Worm (Caenorhabditis elegans): ENCODE results near the gene cyl-1.

cyl-1 gene

ce11 chrV:11960831-11961190, 32.7 kb downstream of the cyl-1 start (continued):
- no peak for TF ChIP-seq xnd-1 (tag; optimal IDR thresholded peaks at IDR 0.05)

DNA sequence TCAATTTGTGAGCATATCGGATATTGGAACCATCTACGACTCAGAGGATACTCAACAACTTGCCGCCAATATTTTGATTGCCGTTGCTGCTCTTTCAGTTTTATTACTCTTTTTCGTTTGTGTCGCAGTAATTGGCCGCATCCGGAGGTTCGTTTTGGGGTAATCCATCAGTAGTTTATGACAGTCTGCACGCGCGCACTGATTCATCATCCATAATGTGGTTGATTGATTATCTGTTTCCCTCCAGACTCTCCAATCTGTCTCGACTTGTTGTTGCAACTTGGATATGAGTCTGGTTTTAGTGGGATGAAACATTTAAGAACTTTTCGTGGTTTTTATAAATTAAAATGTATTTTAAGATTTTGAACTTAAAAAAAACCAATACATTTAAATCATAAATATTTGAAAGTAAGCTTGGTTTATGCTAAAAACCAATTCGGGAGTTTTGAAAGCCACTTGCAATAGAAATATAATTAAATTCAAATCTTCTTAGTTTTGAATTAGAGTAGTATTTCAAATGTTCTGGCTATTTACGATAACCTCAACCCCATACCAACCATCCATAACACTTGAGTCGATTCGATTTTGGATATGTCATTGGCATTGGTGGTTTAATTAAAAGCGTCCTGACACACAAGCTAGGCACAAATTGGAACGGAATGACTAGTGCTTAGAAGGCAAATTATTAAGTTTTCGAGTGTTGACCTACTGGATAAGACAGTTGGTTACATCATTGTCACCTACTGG, 33.3 kb downstream of the cyl-1 start:
- TF ChIP-seq mcd-1 (GFP tag; IDR thresholded peaks at IDR 0.05): no peak
- TF ChIP-seq die-1 (tag; optimal IDR thresholded peaks at IDR 0.05): no peak
- no peak for TF ChIP-seq F37B4.10 (GFP tag; IDR thresholded peaks at IDR 0.05)
- no peak for TF ChIP-seq F49E8.2 (tag; optimal IDR thresholded peaks at IDR 0.05; ENCODE audit: insufficient read depth)
- no peak for TF ChIP-seq snpc-1.3 (tag; optimal IDR thresholded peaks at IDR 0.05; ENCODE audit: insufficient read depth)
- TF ChIP-seq egl-44 (GFP tag; IDR thresholded peaks at IDR 0.05): no peak
- TF ChIP-seq F52B5.7 (tag; optimal IDR thresholded peaks at IDR 0.05): no peak
- TF ChIP-seq C06A6.2 (GFP tag; conservative IDR thresholded peaks at IDR 0.05): no peak
- TF ChIP-seq hrde-1 (tag; optimal IDR thresholded peaks at IDR 0.05; ENCODE audit: borderline replicate concordance): no peak
- TF ChIP-seq K12H6.12 (tag; optimal IDR thresholded peaks at IDR 0.05): no peak

DNA sequence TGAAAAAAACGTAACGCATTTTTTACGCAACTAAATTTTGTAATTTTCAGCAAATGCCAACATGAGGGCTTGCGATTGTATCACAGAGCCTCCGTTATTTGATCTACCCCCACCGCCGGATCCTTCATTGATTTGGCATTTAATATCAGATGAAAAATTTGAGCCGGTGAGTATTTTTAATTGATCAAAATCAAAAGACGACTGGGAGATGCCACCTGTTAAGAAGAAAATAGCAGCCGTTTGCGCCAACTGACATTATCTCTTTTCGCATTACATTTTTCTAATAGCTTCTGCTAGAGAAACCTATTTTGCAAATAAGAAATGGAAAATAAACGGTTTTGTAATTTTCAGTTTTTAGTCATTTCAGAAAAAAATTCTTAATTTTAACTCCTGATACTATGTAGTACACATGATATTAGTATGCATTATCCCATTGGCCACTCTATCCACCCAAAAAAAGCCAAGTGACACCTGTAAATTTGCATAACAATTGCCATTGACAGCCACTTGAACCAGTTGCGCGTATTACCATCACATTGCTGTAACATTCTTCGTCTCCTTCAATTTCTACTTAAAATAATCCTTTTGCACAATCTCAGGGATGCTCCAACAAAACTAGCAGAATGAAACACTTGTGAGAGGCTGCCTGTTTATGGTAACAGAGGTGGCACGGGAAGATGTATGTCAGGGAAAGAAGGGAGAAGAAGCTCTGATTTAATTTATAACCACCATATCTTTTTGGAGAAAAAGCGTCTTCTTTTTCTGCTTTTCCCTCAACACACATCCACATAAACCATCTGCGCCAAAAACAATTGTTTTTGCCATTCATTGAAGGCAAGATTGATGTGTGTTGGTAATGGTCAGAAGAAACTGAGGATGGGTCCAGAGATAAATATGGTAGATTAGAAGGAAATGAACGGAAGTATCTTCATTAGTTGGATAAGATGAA, 34.9 kb downstream of the cyl-1 start, which contains the start of gene F58H1.5:
Gene F58H1.5, plus strand, starts transcription at position 51 of the 949 bp plus-strand sequence.
- TF ChIP-seq nfya-1 (tag; optimal IDR thresholded peaks at IDR 0.05; ENCODE audit: borderline replicate concordance, insufficient read depth): no peak
- TF ChIP-seq cebp-1 (GFP tag; IDR thresholded peaks at IDR 0.05): no peak
- TF ChIP-seq cebp-1 (tag; optimal IDR thresholded peaks at IDR 0.05): no peak

ce11 chrV:11955617-11956016, 37.9 kb downstream of the cyl-1 start:
- no peak for TF ChIP-seq aptf-2 (GFP tag; conservative IDR thresholded peaks at IDR 0.05)
- TF ChIP-seq ztf-28 (GFP tag; IDR thresholded peaks at IDR 0.05): no peak
- no peak for TF ChIP-seq F37B4.10 (GFP tag; IDR thresholded peaks at IDR 0.05)
- TF ChIP-seq zim-3 (tag; optimal IDR thresholded peaks at IDR 0.05): no peak
- no peak for TF ChIP-seq nhr-120 (GFP tag; IDR thresholded peaks at IDR 0.05)
- TF ChIP-seq attf-5 (GFP tag; optimal IDR thresholded peaks at IDR 0.05): no peak

DNA sequence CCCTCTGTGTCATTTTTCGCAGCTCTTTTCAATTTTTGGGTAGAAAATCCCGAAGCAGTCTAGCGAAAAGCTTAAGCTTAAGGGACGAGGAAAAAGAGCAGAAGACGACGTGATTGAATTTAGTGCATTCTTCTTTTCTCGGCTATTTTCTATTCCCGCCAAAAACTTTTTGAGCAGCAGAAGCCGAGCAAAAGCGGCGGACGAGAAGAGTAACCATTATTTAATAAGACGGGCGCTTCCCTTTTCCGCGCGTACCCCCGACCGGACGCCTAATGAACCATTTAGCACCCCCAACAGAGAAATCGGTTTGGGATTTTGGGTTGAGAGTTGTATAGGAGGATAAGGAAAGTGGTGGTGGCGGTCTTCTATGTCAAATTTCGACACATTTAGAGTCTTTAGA, 39.9 kb downstream of the cyl-1 start:
- TF ChIP-seq C17E4.6 (GFP tag; IDR thresholded peaks at IDR 0.05): no peak
- TF ChIP-seq pbrm-1 (GFP tag; IDR thresholded peaks at IDR 0.05): no peak
- no peak for TF ChIP-seq lin-26 (GFP tag; IDR thresholded peaks at IDR 0.05)
- no peak for TF ChIP-seq xnd-1 (tag; optimal IDR thresholded peaks at IDR 0.05)
- TF ChIP-seq madf-6 (GFP tag; IDR thresholded peaks at IDR 0.05): no peak
- TF ChIP-seq ceh-58 (GFP tag; IDR thresholded peaks at IDR 0.05): no peak
- TF ChIP-seq akir-1 (GFP tag; optimal IDR thresholded peaks at IDR 0.05): no peak
- TF ChIP-seq B0336.3 (GFP tag; IDR thresholded peaks at IDR 0.05): no peak
- TF ChIP-seq attf-5 (GFP tag; optimal IDR thresholded peaks at IDR 0.05): no peak
- TF ChIP-seq mxl-1 (tag; optimal IDR thresholded peaks at IDR 0.05): no peak
- TF ChIP-seq C06A6.2 (GFP tag; conservative IDR thresholded peaks at IDR 0.05): no peak
- TF ChIP-seq Y67H2A.10 (GFP tag; conservative IDR thresholded peaks at IDR 0.05): no peak
- TF ChIP-seq F39B2.1 (GFP tag; IDR thresholded peaks at IDR 0.05): no peak
- no peak for TF ChIP-seq F57A8.1 (GFP tag; optimal IDR thresholded peaks at IDR 0.05)
- no peak for TF ChIP-seq sptf-2 (GFP tag; optimal IDR thresholded peaks at IDR 0.05)
- TF ChIP-seq B0019.2 (GFP tag; conservative IDR thresholded peaks at IDR 0.05): no peak
- no peak for TF ChIP-seq Y53G8AR.9 (GFP tag; conservative IDR thresholded peaks at IDR 0.05)
- no peak for TF ChIP-seq lsy-27 (tag; optimal IDR thresholded peaks at IDR 0.05; ENCODE audit: borderline replicate concordance, insufficient read depth)
- TF ChIP-seq mel-28 (tag; optimal IDR thresholded peaks at IDR 0.05; ENCODE audit: borderline replicate concordance): no peak

Data from whole organism, young adult.